Worm (Caenorhabditis elegans) whole organism, L4/young adult: Measurements from ENCODE around the gene fbxa-86.

Source experiments
- W03F9.2 ChIP-seq: fragments of 150-350 bp; optimal IDR thresholded peaks from 2 replicates; lab custom pipeline; 2014; ENCODE audit warnings: missing biosample characterization, missing genetic modification characterization
- dao-5 ChIP-seq: sonication (generic microtip); optimal IDR thresholded peaks from 2 replicates; lab custom pipeline; 2016; ENCODE audit warnings: missing genotype, missing genetic modification characterization, moderate library complexity, missing compliant biosample characterization
- him-1 ChIP-seq: sonication (generic microtip); optimal IDR thresholded peaks from 2 replicates; lab custom pipeline; 2016; ENCODE audit warnings: missing genotype, missing genetic modification reagents, missing genetic modification characterization, missing compliant biosample characterization

- no peak for TF ChIP-seq W03F9.2 (tag; lab: Kevin White, UChicago)
- TF ChIP-seq him-1 (tag; lab: Kevin White, UChicago), result no peak
- no peak for TF ChIP-seq dao-5 (tag; lab: Kevin White, UChicago)
These were observed 8.0 kb upstream of the fbxa-86 start, which contains the start of gene str-169 for ce11 chrIV:4945771-4946170.
